Fruit fly (Drosophila melanogaster) whole organism, wandering third instar larva: ENCODE data around the gene Pfdn6.

Source experiments
- CG32264 ChIP-seq: fragments of 200-800 bp; sonication (Bioruptor generic); optimal IDR thresholded peaks from 2 replicates; lab custom pipeline; 2016; ENCODE audit warnings: missing biosample characterization, missing genetic modification characterization
- CrebA ChIP-seq: fragments of 200-800 bp; sonication (Bioruptor generic); optimal IDR thresholded peaks from 2 replicates; lab custom pipeline; 2016; ENCODE audit warnings: missing biosample characterization, mild to moderate bottlenecking, missing genetic modification characterization, borderline replicate concordance
- Dfd ChIP-seq: fragments of >200 bp; optimal IDR thresholded peaks from 2 replicates; lab custom pipeline; 2017; ENCODE audit warnings: missing biosample characterization, missing genetic modification characterization
- Dif ChIP-seq: fragments of 200-275, 200-300 bp; sonication (Bioruptor generic); optimal IDR thresholded peaks from 2 replicates; lab custom pipeline; 2018; ENCODE audit warnings: missing biosample characterization, missing genetic modification characterization; ENCODE audit not compliant: partially characterized antibody
- HLH106 ChIP-seq: fragments of 200-800 bp; optimal IDR thresholded peaks from 3 replicates; lab custom pipeline; 2019; ENCODE audit warnings: missing biosample characterization, mild to moderate bottlenecking, missing genetic modification characterization, moderate library complexity
- Hnf4 ChIP-seq: fragments of 200-800 bp; sonication (Bioruptor generic); optimal IDR thresholded peaks from 2 replicates; lab custom pipeline; 2016; ENCODE audit warnings: missing biosample characterization, mild to moderate bottlenecking, missing genetic modification characterization
- Hr78 ChIP-seq: fragments of >200 bp; optimal IDR thresholded peaks from 2 replicates; lab custom pipeline; 2017; ENCODE audit warnings: missing biosample characterization, missing genetic modification characterization
- Hr83 ChIP-seq: fragments of 200-300 bp; sonication (Bioruptor generic); optimal IDR thresholded peaks from 2 replicates; lab custom pipeline; 2016; ENCODE audit warnings: missing biosample characterization, mild to moderate bottlenecking, missing genetic modification characterization, moderate library complexity; ENCODE audit not compliant: poor library complexity, severe bottlenecking
- N ChIP-seq: fragments of >200 bp; optimal IDR thresholded peaks from 2 replicates; lab custom pipeline; 2018; ENCODE audit warnings: missing biosample characterization, missing external identifiers, missing genetic modification characterization
- OdsH ChIP-seq: fragments of 200-800 bp; sonication (Bioruptor generic); optimal IDR thresholded peaks from 2 replicates; lab custom pipeline; 2016; ENCODE audit warnings: missing biosample characterization, mild to moderate bottlenecking, missing genetic modification characterization
- Rel ChIP-seq, 2 experiments: fragments of 200-800 bp; sonication (Bioruptor generic) in 1 of 2; optimal IDR thresholded peaks; 2 replicates in 1 of 2; 3 replicates in 1 of 2; lab custom pipeline; 2016 to 2019; ENCODE audit warnings: mild to moderate bottlenecking in 2 of 2, missing biosample characterization in 2 of 2, missing genetic modification characterization in 2 of 2, moderate library complexity in 1 of 2
- Sp1 ChIP-seq: fragments of 200-800 bp; sonication (Bioruptor generic); optimal IDR thresholded peaks from 3 replicates; lab custom pipeline; 2019; ENCODE audit warnings: missing biosample characterization, mild to moderate bottlenecking, missing genetic modification characterization, moderate library complexity
- br ChIP-seq: fragments of 200-800 bp; sonication (Bioruptor generic); optimal IDR thresholded peaks from 2 replicates; lab custom pipeline; 2016; ENCODE audit warnings: missing biosample characterization, missing genetic modification characterization
- brk ChIP-seq: fragments of 200-800 bp; sonication (Bioruptor generic); optimal IDR thresholded peaks from 2 replicates; lab custom pipeline; 2016; ENCODE audit warnings: missing biosample characterization, mild to moderate bottlenecking, missing genetic modification characterization
- dl ChIP-seq, 2 experiments: fragments of 175-275, 200-275 bp in 1 of 2; fragments of 200-275 bp in 1 of 2; sonication (Bioruptor generic); optimal IDR thresholded peaks; lab custom pipeline; 2018; ENCODE audit warnings: mild to moderate bottlenecking in 2 of 2, missing biosample characterization in 2 of 2, missing genetic modification characterization in 2 of 2, moderate library complexity in 2 of 2; ENCODE audit not compliant: partially characterized antibody in 2 of 2, insufficient read depth in 1 of 2
- dsf ChIP-seq: sonication (Bioruptor generic); optimal IDR thresholded peaks from 2 replicates; lab custom pipeline; 2016; ENCODE audit warnings: missing biosample characterization, missing genetic modification characterization, borderline replicate concordance
- ey ChIP-seq: fragments of 200-800 bp; sonication (Bioruptor generic); optimal IDR thresholded peaks from 2 replicates; lab custom pipeline; 2016; ENCODE audit warnings: missing biosample characterization, missing genetic modification characterization
- foxo ChIP-seq, 2 experiments: fragments of 200-800 bp; sonication (Bioruptor generic); optimal IDR thresholded peaks; 2 replicates in 1 of 2; 3 replicates in 1 of 2; lab custom pipeline; 2016 to 2017; ENCODE audit warnings: missing biosample characterization in 2 of 2, missing genetic modification characterization in 2 of 2
- fru ChIP-seq: fragments of 200-800 bp; sonication (Bioruptor generic); optimal IDR thresholded peaks from 3 replicates; lab custom pipeline; 2016; ENCODE audit warnings: missing biosample characterization, mild to moderate bottlenecking, missing genetic modification characterization
- h ChIP-seq: fragments of 200-800 bp; sonication (Bioruptor generic); optimal IDR thresholded peaks from 3 replicates; lab custom pipeline; 2016; ENCODE audit warnings: missing biosample characterization, mild to moderate bottlenecking, missing genetic modification characterization
- jim ChIP-seq: fragments of 175-275, 200-325 bp; sonication (Bioruptor generic); optimal IDR thresholded peaks from 2 replicates; lab custom pipeline; 2016; ENCODE audit warnings: missing biosample characterization, mild to moderate bottlenecking, missing genetic modification characterization
- lola ChIP-seq: fragments of >200 bp; optimal IDR thresholded peaks from 2 replicates; lab custom pipeline; 2017; ENCODE audit warnings: missing biosample characterization, missing genetic modification characterization
- pan ChIP-seq: fragments of >200 bp; optimal IDR thresholded peaks from 2 replicates; lab custom pipeline; 2017
- psq ChIP-seq: fragments of 200-800 bp; sonication (Bioruptor generic); optimal IDR thresholded peaks from 3 replicates; lab custom pipeline; 2017; ENCODE audit warnings: missing biosample characterization, mild to moderate bottlenecking, missing genetic modification characterization, moderate library complexity
- rgr ChIP-seq: fragments of 200-800 bp; sonication (Bioruptor generic); optimal IDR thresholded peaks from 3 replicates; lab custom pipeline; 2016; ENCODE audit warnings: missing biosample characterization, mild to moderate bottlenecking, missing genetic modification characterization
- sage ChIP-seq: fragments of 200-800 bp; sonication (Bioruptor generic); optimal IDR thresholded peaks from 2 replicates; lab custom pipeline; 2016; ENCODE audit warnings: missing biosample characterization, mild to moderate bottlenecking, missing genetic modification characterization
- sv ChIP-seq: fragments of 200-800 bp; sonication (Bioruptor generic); optimal IDR thresholded peaks from 3 replicates; lab custom pipeline; 2016; ENCODE audit warnings: missing biosample characterization, missing genetic modification characterization
- usp ChIP-seq: fragments of >200 bp; optimal IDR thresholded peaks from 2 replicates; lab custom pipeline; 2017; ENCODE audit warnings: missing biosample characterization, missing genetic modification characterization
- woc ChIP-seq: sonication (Bioruptor generic); optimal IDR thresholded peaks from 2 replicates; lab custom pipeline; 2016; ENCODE audit warnings: missing biosample characterization, mild to moderate bottlenecking, missing genetic modification characterization

The Pfdn6 gene

DNA sequence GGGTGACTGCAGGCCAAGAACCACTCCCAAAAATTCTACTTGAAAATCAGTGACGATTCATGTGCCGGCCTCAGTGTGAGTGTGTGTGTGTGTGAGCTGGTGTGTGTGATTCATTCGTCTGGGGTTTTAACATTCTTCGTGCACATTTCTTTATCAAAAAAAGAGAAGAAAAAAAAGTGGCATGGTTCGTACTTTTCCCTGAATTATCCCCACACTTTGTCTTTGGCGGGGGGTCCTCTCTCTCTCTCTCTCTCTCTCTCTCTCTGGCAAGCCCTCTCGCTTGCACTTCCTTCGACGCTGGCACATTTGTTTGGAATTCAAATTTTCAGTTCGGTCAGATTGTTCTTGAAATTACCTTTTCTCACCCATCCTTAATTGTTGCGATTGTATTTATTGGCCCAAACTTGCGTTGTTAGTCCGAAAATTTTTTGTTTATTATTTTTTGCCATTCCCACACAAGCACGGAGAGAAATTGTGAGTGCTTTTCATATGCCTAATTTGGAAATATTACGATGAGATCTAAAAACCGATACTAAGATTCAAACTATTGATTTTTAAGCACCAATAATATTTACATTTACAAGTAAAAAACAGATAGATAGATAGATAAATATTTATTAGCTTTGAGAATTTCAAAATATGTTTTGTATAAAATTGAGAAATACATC is 5.7 kb downstream of the Pfdn6 start:
- peak; percentile 7 for TF ChIP-seq fru (GFP tag; lab: Kevin White, UChicago)
- TF ChIP-seq h (GFP tag; lab: Kevin White, UChicago) = peak; percentile 39
- no peak for TF ChIP-seq Rel (GFP tag; optimal IDR thresholded peaks at IDR 0.05; lab: Kevin White, UChicago)
- TF ChIP-seq Rel (tag; optimal IDR thresholded peaks at IDR 0.05; lab: Kevin White, UChicago) = peak; percentile 84
- TF ChIP-seq foxo (GFP tag; optimal IDR thresholded peaks at IDR 0.05; lab: Kevin White, UChicago) = peak in 1 of 2 experiments; percentile 45
- TF ChIP-seq N = no peak
- no peak for TF ChIP-seq dsf (GFP tag; lab: Kevin White, UChicago)
- no peak for TF ChIP-seq lola (GFP tag; lab: Kevin White, UChicago)
- TF ChIP-seq br (GFP tag; lab: Kevin White, UChicago) = no peak
- TF ChIP-seq psq (GFP tag; lab: Kevin White, UChicago) = peak; percentile 23
- peak; percentile 10 for TF ChIP-seq ey (GFP tag; lab: Kevin White, UChicago)
- TF ChIP-seq sage (GFP tag; lab: Kevin White, UChicago) = no peak
- TF ChIP-seq Dfd (GFP tag; lab: Kevin White, UChicago) = peak; percentile 18
- no peak for TF ChIP-seq pan (lab: Kevin White, UChicago)
- TF ChIP-seq usp (GFP tag; lab: Kevin White, UChicago) = no peak
- no peak for TF ChIP-seq CrebA (GFP tag; lab: Kevin White, UChicago)
- peak; percentile 20 for TF ChIP-seq jim (GFP tag; lab: Kevin White, UChicago)
- TF ChIP-seq dl (GFP tag; optimal IDR thresholded peaks at IDR 0.05; lab: Kevin White, UChicago; ENCODE audit: insufficient read depth in 1 of 2, partially characterized antibody in 2 of 2) = no peak
- peak; percentile 35 for TF ChIP-seq rgr (GFP tag; lab: Kevin White, UChicago)
- no peak for TF ChIP-seq Hr78
- peak; percentile 42 for TF ChIP-seq woc (GFP tag; lab: Kevin White, UChicago)
- TF ChIP-seq OdsH (GFP tag; lab: Kevin White, UChicago) = peak; percentile 20
- TF ChIP-seq Hnf4 (GFP tag; lab: Kevin White, UChicago) = no peak
- peak; percentile 47 for TF ChIP-seq Dif (GFP tag; lab: Kevin White, UChicago)
- TF ChIP-seq Sp1 (GFP tag; lab: Kevin White, UChicago) = no peak
- peak; percentile 35 for TF ChIP-seq HLH106 (tag; lab: Kevin White, UChicago)

DNA sequence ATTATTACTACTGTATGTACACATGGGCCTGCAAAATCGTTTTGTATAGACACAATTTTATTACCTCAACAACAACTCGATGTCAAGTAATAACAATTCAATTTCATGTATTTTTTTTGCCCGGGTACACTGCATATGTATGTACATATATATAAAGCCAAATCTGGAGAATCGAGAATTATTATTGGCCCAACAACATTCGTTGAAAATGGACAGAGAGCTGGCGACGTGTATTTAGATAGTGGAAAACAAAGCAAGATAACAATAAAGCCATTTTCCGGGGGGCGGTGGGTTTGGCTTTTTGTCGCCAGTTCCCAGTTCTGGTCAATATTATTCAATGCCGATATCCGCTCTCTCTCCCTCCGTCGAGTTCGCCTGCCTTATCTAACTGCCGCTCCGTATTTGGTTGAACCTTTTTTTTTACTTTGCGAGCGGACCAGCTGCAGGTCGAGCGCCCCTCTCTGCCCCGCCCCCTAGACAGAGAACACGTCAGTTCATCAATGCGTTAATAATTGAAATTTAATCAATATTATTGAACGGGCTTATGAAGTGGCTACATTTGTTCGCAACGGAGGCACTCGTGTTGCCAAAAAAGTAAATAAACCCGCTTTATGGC is 6.4 kb downstream of the Pfdn6 start:
- TF ChIP-seq jim (GFP tag; lab: Kevin White, UChicago) = peak; percentile 95
- peak in 1 of 2 experiments; percentile 0 for TF ChIP-seq foxo (GFP tag; optimal IDR thresholded peaks at IDR 0.05; lab: Kevin White, UChicago)
- TF ChIP-seq h (GFP tag; lab: Kevin White, UChicago) = peak; percentile 50
- TF ChIP-seq brk (GFP tag; lab: Kevin White, UChicago) = no peak
- TF ChIP-seq fru (GFP tag; lab: Kevin White, UChicago) = peak; percentile 46
- TF ChIP-seq Dif (GFP tag; lab: Kevin White, UChicago) = peak; percentile 31

- no peak for TF ChIP-seq br (GFP tag; lab: Kevin White, UChicago)
- no peak for TF ChIP-seq Hr78
- TF ChIP-seq Hnf4 (GFP tag; lab: Kevin White, UChicago) = no peak
- no peak for TF ChIP-seq Dif (GFP tag; lab: Kevin White, UChicago)
- no peak for TF ChIP-seq Hr83 (GFP tag; lab: Kevin White, UChicago)
- TF ChIP-seq dsf (GFP tag; lab: Kevin White, UChicago) = no peak
- no peak for TF ChIP-seq sv (GFP tag; lab: Kevin White, UChicago)
- TF ChIP-seq sage (GFP tag; lab: Kevin White, UChicago) = no peak
- TF ChIP-seq psq (GFP tag; lab: Kevin White, UChicago) = no peak
- TF ChIP-seq jim (GFP tag; lab: Kevin White, UChicago) = no peak
- TF ChIP-seq CG32264 (GFP tag; lab: Kevin White, UChicago) = no peak
- no peak for TF ChIP-seq foxo (GFP tag; optimal IDR thresholded peaks at IDR 0.05; lab: Kevin White, UChicago)
- no peak for TF ChIP-seq brk (GFP tag; lab: Kevin White, UChicago)
- TF ChIP-seq, all 38 proteins: peak for 0
Observed at dm6 chr3L:19931391-19931790, 7.9 kb downstream of the Pfdn6 start, which contains the start of gene CG46462. Gene CG46462 (plus strand): TSS chr3L:19931691.
